Worm (Caenorhabditis elegans): ENCODE measurements around the gene F10D2.10.

ce11 chrV:7175201-7175600 lies 19.2 kb upstream of the F10D2.10 start, which contains the start of gene lgc-39:
- no peak for TF ChIP-seq ceh-32 (tag; optimal IDR thresholded peaks at IDR 0.05; ENCODE audit: poor library complexity)
- TF ChIP-seq zag-1 (tag; optimal IDR thresholded peaks at IDR 0.05): no peak
- no peak for TF ChIP-seq aly-2 (tag; optimal IDR thresholded peaks at IDR 0.05)
- no peak for TF ChIP-seq Y5F2A.4 (GFP tag; optimal IDR thresholded peaks at IDR 0.05)
- no peak for TF ChIP-seq mdl-1 (tag; optimal IDR thresholded peaks at IDR 0.05)
- TF ChIP-seq hlh-30 (tag; optimal IDR thresholded peaks at IDR 0.05; ENCODE audit: insufficient read depth): no peak
- TF ChIP-seq nhr-111 (GFP tag; optimal IDR thresholded peaks at IDR 0.05): no peak
- no peak for TF ChIP-seq sdz-12 (GFP tag; optimal IDR thresholded peaks at IDR 0.05)
- TF ChIP-seq snpc-4 (tag; optimal IDR thresholded peaks at IDR 0.05): no peak
- no peak for TF ChIP-seq ztf-11 (tag; optimal IDR thresholded peaks at IDR 0.05)
- no peak for TF ChIP-seq unc-62 (GFP tag; optimal IDR thresholded peaks at IDR 0.05 in 1 of 2)
- no peak for TF ChIP-seq unc-62 (tag; optimal IDR thresholded peaks at IDR 0.05)
- TF ChIP-seq nhr-11 (tag; optimal IDR thresholded peaks at IDR 0.05): no peak
